Fruit fly (Drosophila melanogaster): ENCODE measurements around the gene Shawn.

dm6 chrX:19565714-19566316 is 45.5 kb upstream of the Shawn start, which contains the start of the genes Grip84 and car:
- TF ChIP-seq CG8478 (optimal IDR thresholded peaks at IDR 0.05) (no peak), psq (optimal IDR thresholded peaks at IDR 0.05) (no peak), pan (optimal IDR thresholded peaks at IDR 0.05) (no peak)
